Worm (Caenorhabditis elegans): ENCODE data around the gene T27D12.1.

T27D12.1 gene

DNA sequence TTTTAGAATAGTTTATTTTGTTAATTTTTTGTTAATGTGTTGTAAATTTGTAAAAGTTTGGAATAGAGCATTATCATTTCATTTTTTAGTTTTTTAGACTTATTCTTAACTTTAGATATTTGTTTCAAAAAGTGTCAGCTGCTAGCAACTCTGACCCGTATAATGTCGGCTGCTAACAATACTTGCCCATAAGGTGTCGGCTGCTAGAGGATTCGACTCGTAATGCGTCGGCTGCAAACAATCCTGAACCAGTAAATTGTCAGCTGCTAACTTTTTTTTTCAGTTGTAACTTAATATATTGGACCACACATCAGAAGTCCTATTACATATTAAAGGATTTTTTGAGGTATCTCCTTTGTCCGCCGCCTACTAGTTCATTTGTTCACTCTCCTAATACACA lies 349 bp downstream of the T27D12.1 start:
- no peak for TF ChIP-seq him-1 (tag; optimal IDR thresholded peaks at IDR 0.05)
- peak; percentile 34 for TF ChIP-seq snpc-1.1 (tag; optimal IDR thresholded peaks at IDR 0.05; ENCODE audit: insufficient read depth)
- TF ChIP-seq snpc-4 (GFP tag; optimal IDR thresholded peaks at IDR 0.05): peak; percentile 27
- peak in 3 of 4 experiments; percentile 37 to 78 (median 67) for TF ChIP-seq snpc-4 (tag; optimal IDR thresholded peaks at IDR 0.05)
- TF ChIP-seq efl-1 (GFP tag; optimal IDR thresholded peaks at IDR 0.05): no peak

ce11 chrII:11843441-11843840 lies 1.0 kb downstream of the T27D12.1 start:
- TF ChIP-seq Y53G8AR.9 (GFP tag; conservative IDR thresholded peaks at IDR 0.05) (0 out of 2 replicates have a peak, but pooled peaks have one; percentile 26), ztf-18 (tag; optimal IDR thresholded peaks at IDR 0.05) (no peak)

ce11 chrII:11844072-11844471 lies 1.7 kb downstream of the T27D12.1 start:
- TF ChIP-seq Y53G8AR.9 (GFP tag; conservative IDR thresholded peaks at IDR 0.05) (0 out of 2 replicates have a peak, but pooled peaks have one; percentile 20), B0261.1 (tag; optimal IDR thresholded peaks at IDR 0.05) (no peak)

DNA sequence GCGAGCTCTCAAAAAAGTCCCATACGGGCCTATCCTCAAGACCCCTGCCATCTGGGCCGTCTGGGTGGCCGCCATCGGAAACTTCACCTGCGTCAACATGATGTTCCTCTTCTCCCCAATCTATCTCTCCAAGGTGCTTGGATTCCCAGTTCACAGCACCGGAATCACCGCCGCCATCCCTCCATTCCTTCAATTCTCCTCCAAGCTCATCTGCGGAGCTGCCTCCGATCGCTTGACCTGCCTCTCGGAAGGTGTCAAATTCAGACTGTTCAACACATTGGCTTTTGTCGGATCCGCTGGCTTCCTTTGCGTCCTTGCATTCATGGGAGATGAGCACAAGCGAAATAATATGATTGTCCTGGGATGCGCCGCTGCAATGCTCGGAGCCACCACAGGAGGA lies 2.6 kb downstream of the T27D12.1 start:
- TF ChIP-seq zfh-2 (GFP tag; conservative IDR thresholded peaks at IDR 0.05) (peak; percentile 76), zim-3 (tag; optimal IDR thresholded peaks at IDR 0.05) (no peak)

DNA sequence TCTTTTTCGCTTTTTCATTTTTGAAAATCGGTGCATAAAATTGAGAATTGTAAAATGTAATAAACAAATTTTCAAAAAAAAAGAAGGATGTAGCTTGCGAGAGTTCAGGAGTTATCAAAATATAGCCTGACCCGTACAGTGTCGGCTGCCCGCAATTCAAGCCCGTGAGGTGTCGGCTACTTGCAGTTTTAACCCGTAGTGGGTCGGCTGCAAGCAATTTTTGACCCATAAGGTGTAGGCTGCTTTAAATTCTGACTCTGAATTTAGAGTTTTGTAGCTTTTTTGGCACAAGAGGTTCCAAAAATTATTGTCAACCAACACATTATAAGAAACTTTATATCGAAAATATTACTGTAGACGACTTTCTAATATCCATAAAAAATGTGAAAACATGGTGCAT lies 3.5 kb downstream of the T27D12.1 start:
- TF ChIP-seq F57A8.1 (GFP tag; optimal IDR thresholded peaks at IDR 0.05) (no peak), Y95B8A.8 (GFP tag; IDR thresholded peaks at IDR 0.05) (0 out of 2 replicates have a peak, but pooled peaks have one; percentile 29), ceh-58 (GFP tag; IDR thresholded peaks at IDR 0.05) (no peak), K11D2.4 (GFP tag; IDR thresholded peaks at IDR 0.05) (peak; percentile 32; the same call in 1 of the 2 replicates), lsy-27 (tag; optimal IDR thresholded peaks at IDR 0.05; ENCODE audit: borderline replicate concordance, insufficient read depth) (no peak), snpc-4 (GFP tag; optimal IDR thresholded peaks at IDR 0.05) (no peak), snpc-4 (tag; optimal IDR thresholded peaks at IDR 0.05) (peak; percentile 70 to 77 (median 75)), ceh-27 (GFP tag; optimal IDR thresholded peaks at IDR 0.05) (no peak), Y79H2A.3 (GFP tag; conservative IDR thresholded peaks at IDR 0.05) (no peak), nhr-80 (tag; optimal IDR thresholded peaks at IDR 0.05) (no peak), egl-44 (GFP tag; IDR thresholded peaks at IDR 0.05) (no peak), ama-1 (optimal IDR thresholded peaks at IDR 0.05) (peak; percentile 22), ama-1 (GFP tag; optimal IDR thresholded peaks at IDR 0.05) (no peak), sea-2 (GFP tag; IDR thresholded peaks at IDR 0.05) (no peak)

DNA sequence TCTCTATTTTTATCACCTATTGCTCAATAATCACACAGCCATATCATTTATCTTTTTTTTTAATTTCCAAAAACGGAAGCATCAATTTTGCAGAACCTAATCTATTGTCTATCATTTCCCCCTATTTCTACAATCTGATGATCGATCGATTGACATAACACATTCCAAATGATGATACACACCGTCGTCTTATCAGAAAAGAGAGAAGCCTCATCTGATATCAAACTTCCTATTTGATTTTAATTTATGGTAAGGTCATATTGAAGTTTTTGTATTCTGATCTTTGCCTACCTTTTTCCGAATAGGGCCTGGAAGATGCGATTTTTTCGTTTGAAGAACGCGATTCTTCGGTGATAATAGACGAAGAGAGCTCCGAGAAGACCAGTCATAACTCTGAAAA lies 7.2 kb downstream of the T27D12.1 start:
- TF ChIP-seq him-1 (tag; optimal IDR thresholded peaks at IDR 0.05) (no peak), hrde-1 (tag; optimal IDR thresholded peaks at IDR 0.05; ENCODE audit: borderline replicate concordance) (no peak), efl-1 (GFP tag; optimal IDR thresholded peaks at IDR 0.05) (no peak), madf-6 (GFP tag; IDR thresholded peaks at IDR 0.05) (no peak), lag-1 (GFP tag; IDR thresholded peaks at IDR 0.05) (no peak), Y95B8A.8 (GFP tag; IDR thresholded peaks at IDR 0.05) (no peak)

DNA sequence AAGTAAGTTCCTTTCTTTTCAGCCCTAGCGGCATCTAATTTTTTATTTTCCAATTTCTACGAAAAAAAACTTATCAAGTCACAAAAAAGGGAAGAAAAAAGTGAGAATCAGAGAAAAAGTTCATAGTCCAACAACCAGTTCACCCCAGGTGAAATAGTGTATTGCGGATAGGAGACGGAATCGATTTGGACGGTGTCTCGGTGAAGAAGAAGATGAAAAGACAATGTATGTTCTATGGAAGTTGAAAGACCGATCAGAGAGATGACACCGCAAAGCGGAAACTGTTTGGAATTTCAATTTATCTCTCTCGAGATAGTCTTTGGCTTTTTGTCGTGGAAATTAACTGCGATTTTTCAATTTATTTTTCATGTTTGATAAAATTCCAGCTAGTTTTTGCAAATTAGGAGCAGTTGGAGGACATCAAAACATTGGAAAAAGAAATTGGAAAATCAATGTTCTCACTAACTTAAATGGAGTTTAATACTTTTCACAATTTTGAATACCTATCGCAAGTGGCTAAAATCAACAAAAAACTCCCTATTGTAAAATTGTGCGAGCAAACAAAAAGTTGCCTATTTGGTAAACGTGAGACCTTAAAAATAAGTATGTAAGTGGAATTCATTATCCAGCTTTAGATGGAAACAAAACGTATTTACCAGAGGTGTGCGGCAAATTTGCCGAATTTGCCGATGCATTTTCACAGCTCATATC lies 9.9 kb downstream of the T27D12.1 start:
- TF ChIP-seq lir-1 (GFP tag; conservative IDR thresholded peaks at IDR 0.05) (no peak), lin-40 (tag; optimal IDR thresholded peaks at IDR 0.05) (peak; percentile 16)
